Fruit fly (Drosophila melanogaster): ENCODE data around the gene Tmf.

Gene Tmf

DNA sequence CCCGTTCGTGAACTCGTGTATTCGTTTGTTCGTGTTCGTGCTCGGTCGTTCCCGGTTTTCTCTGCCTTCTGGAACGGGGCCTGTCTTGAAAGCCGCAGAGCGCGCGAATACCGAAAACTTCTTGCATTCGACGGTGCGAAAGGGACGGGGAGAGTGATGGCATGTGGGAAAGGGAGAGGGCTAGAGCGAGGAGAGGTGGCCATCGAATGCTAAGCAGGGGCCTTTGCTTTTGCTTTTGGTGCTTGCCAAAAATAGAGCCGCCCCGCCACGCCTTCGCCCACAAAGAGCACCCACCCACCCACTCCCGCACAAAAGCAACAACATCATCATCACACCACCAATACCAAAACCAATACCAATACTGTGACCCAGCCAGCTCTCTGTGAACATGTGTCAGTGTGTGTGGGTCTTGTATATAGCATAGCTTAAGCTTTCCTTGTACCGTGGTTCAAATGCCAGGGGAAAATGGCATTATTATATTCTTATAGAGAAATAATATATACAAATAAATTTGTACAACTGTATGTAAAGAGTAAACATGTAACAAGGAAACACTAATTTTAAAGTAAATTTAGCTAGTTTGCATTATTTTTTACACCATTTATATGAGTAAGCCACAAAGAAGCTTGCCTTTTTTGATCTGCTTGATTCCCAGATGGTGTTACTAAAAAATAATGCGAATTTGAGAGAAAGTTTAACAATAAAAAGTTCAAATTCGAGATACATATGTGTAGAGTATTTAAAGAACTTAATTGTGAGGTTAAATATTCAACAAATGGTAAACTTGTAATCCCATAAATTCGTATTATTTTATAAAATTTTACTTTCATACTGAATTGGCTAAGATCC, 23.3 kb downstream of the Tmf start, which contains the start of gene CG14434 (continued):
- peak; percentile 13; the same call in 2 of the 3 replicates for TF ChIP-seq B-H1 (GFP tag; IDR thresholded peaks at IDR 0.05)
- peak; percentile 34 for TF ChIP-seq CG12236 (GFP tag; optimal IDR thresholded peaks at IDR 0.05)
- TF ChIP-seq Dbx (GFP tag; IDR thresholded peaks at IDR 0.05): peak; percentile 22; the same call in 1 of the 3 replicates
- TF ChIP-seq CG10274 (GFP tag; optimal IDR thresholded peaks at IDR 0.05): peak; percentile 66
- TF ChIP-seq CG7271 (tag; optimal IDR thresholded peaks at IDR 0.05): no peak
- TF ChIP-seq yki (optimal IDR thresholded peaks at IDR 0.05): no peak
- TF ChIP-seq pfk (GFP tag; optimal IDR thresholded peaks at IDR 0.05): no peak
- TF ChIP-seq her (GFP tag; optimal IDR thresholded peaks at IDR 0.05): no peak
- TF ChIP-seq Sry-β (GFP tag; optimal IDR thresholded peaks at IDR 0.05): peak; percentile 42
- peak; percentile 100 for TF ChIP-seq CG1233 (GFP tag; optimal IDR thresholded peaks at IDR 0.05)
- no peak for TF ChIP-seq CG11398 (GFP tag; optimal IDR thresholded peaks at IDR 0.05)
- peak; percentile 90 for TF ChIP-seq nmo (GFP tag; optimal IDR thresholded peaks at IDR 0.05)
- TF ChIP-seq CkIIα-i1 (GFP tag; IDR thresholded peaks at IDR 0.05): no peak
- TF ChIP-seq otp (GFP tag; IDR thresholded peaks at IDR 0.05): no peak
- TF ChIP-seq onecut (GFP tag; IDR thresholded peaks at IDR 0.05): no peak
- peak; percentile 61 for TF ChIP-seq CG18764 (GFP tag; optimal IDR thresholded peaks at IDR 0.05)
- TF ChIP-seq Ada2b (GFP tag; IDR thresholded peaks at IDR 0.05): peak; percentile 48
- TF ChIP-seq Sin3A (optimal IDR thresholded peaks at IDR 0.05): no peak
- TF ChIP-seq psq (GFP tag; optimal IDR thresholded peaks at IDR 0.05): no peak
- TF ChIP-seq CG8765 (GFP tag; IDR thresholded peaks at IDR 0.05): no peak
- TF ChIP-seq insv (GFP tag; optimal IDR thresholded peaks at IDR 0.05): peak in 1 of 2 experiments; percentile 42
- TF ChIP-seq caup (GFP tag; optimal IDR thresholded peaks at IDR 0.05; ENCODE audit: severe bottlenecking): peak; percentile 73
- peak; percentile 92 for TF ChIP-seq CG9727 (GFP tag; optimal IDR thresholded peaks at IDR 0.05)
- TF ChIP-seq CG32772 (GFP tag; IDR thresholded peaks at IDR 0.05): 0 out of 2 replicates have a peak, but pooled peaks have one; percentile 44
- TF ChIP-seq MESR4 (GFP tag; optimal IDR thresholded peaks at IDR 0.05): no peak
- TF ChIP-seq Optix (GFP tag; IDR thresholded peaks at IDR 0.05): no peak
- peak; percentile 37 for TF ChIP-seq CG12299 (tag; optimal IDR thresholded peaks at IDR 0.05)
- TF ChIP-seq Spps (tag; optimal IDR thresholded peaks at IDR 0.05): peak; percentile 64
- no peak for TF ChIP-seq gfzf (GFP tag; optimal IDR thresholded peaks at IDR 0.05)
- no peak for TF ChIP-seq p53 (GFP tag; optimal IDR thresholded peaks at IDR 0.05)
- peak; percentile 55 for TF ChIP-seq CG10654 (GFP tag; optimal IDR thresholded peaks at IDR 0.05)
- TF ChIP-seq Pdp1 (GFP tag; optimal IDR thresholded peaks at IDR 0.05): peak; percentile 34 to 72
- TF ChIP-seq z (GFP tag; IDR thresholded peaks at IDR 0.05): no peak
- TF ChIP-seq CG6272 (GFP tag; IDR thresholded peaks at IDR 0.05): no peak
- peak; percentile 33 for TF ChIP-seq slou (GFP tag; optimal IDR thresholded peaks at IDR 0.05)
- TF ChIP-seq gcm (GFP tag; optimal IDR thresholded peaks at IDR 0.05): peak; percentile 36
- peak; percentile 45 for TF ChIP-seq Bteb2 (GFP tag; optimal IDR thresholded peaks at IDR 0.05)
- TF ChIP-seq Drgx (GFP tag; IDR thresholded peaks at IDR 0.05): no peak
- TF ChIP-seq odd (GFP tag; optimal IDR thresholded peaks at IDR 0.05): peak; percentile 86
- no peak for TF ChIP-seq CG10565 (GFP tag; optimal IDR thresholded peaks at IDR 0.05)
- peak; percentile 70 for TF ChIP-seq CG1832 (GFP tag; optimal IDR thresholded peaks at IDR 0.05)
- TF ChIP-seq Hey (tag; optimal IDR thresholded peaks at IDR 0.05): no peak
- TF ChIP-seq E2f2 (GFP tag; IDR thresholded peaks at IDR 0.05): peak; percentile 41; the same call in 1 of the 2 replicates
- no peak for TF ChIP-seq sqz (GFP tag; optimal IDR thresholded peaks at IDR 0.05)
- TF ChIP-seq Doc2 (GFP tag; IDR thresholded peaks at IDR 0.05): no peak
- no peak for TF ChIP-seq bigmax (GFP tag; optimal IDR thresholded peaks at IDR 0.05)
- peak; percentile 50 for TF ChIP-seq mam (GFP tag; optimal IDR thresholded peaks at IDR 0.05)
- no peak for TF ChIP-seq Poxn (GFP tag; IDR thresholded peaks at IDR 0.05)
- peak; percentile 62 for TF ChIP-seq CG6854 (GFP tag; optimal IDR thresholded peaks at IDR 0.05)
- peak; percentile 22 for TF ChIP-seq CG17186 (GFP tag; optimal IDR thresholded peaks at IDR 0.05)

Data from whole organism, embryonic.